Worm (Caenorhabditis elegans): ENCODE data around the gene semi-1.

DNA sequence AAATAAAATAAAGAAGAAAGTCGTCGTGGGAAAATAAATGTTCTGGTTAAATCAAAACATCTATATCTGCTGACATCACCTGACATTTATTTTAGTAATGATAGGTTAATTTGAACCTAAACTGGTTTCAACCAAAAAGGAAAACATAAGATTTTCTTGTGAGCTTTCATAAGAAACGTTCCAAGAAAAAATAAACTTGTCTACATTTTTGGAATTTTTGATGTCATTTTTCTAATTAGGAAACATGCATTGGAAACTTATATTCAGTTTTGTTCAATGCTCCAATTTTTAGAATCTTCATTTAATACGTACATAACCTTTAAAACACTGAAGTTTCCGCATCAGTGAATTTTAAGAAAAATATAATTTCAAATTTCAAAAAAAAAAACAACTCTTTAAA lies 29.3 kb downstream of the semi-1 start:
- TF ChIP-seq unc-130 (GFP tag; optimal IDR thresholded peaks at IDR 0.05) (no peak), snpc-4 (GFP tag; optimal IDR thresholded peaks at IDR 0.05) (no peak), snpc-4 (tag; optimal IDR thresholded peaks at IDR 0.05) (no peak), tlf-1 (GFP tag; optimal IDR thresholded peaks at IDR 0.05) (no peak), fkh-3 (tag; optimal IDR thresholded peaks at IDR 0.05) (no peak), zfh-2 (GFP tag; conservative IDR thresholded peaks at IDR 0.05) (no peak), sea-2 (GFP tag; IDR thresholded peaks at IDR 0.05) (no peak)
